Worm (Caenorhabditis elegans): ENCODE measurements around the gene R09D1.14.

ce11 chrII:9507181-9507580 lies 47.8 kb upstream of the R09D1.14 start, which contains the start of gene gcy-3:
- TF ChIP-seq dao-5 (tag; optimal IDR thresholded peaks at IDR 0.05) (no peak), him-1 (tag; optimal IDR thresholded peaks at IDR 0.05) (no peak), W03F9.2 (tag; optimal IDR thresholded peaks at IDR 0.05) (no peak)

Data from whole organism, L4/young adult.